Worm (Caenorhabditis elegans) whole organism, late embryonic: ENCODE results near the gene dim-1.

Experiments
- K02D7.2 ChIP-seq: sonication (generic microtip); optimal IDR thresholded peaks from 2 replicates; lab custom pipeline; 2017; ENCODE audit warnings: mild to moderate bottlenecking, missing genetic modification characterization, missing compliant biosample characterization
- K09A11.1 ChIP-seq: sonication (generic microtip); optimal IDR thresholded peaks from 2 replicates; lab custom pipeline; 2017; ENCODE audit warnings: antibody characterized with exemption, mild to moderate bottlenecking, missing genetic modification characterization, missing compliant biosample characterization; ENCODE audit not compliant: insufficient read depth
- T23F11.4 ChIP-seq: fragments of 200-800 bp; sonication (Bioruptor generic); optimal IDR thresholded peaks from 2 replicates; lab custom pipeline; 2018; ENCODE audit warnings: mild to moderate bottlenecking, missing genetic modification characterization, missing compliant biosample characterization
- ahr-1 ChIP-seq: sonication (generic microtip); optimal IDR thresholded peaks from 2 replicates; lab custom pipeline; 2016; ENCODE audit warnings: missing genetic modification characterization, missing compliant biosample characterization
- ama-1 ChIP-seq: fragments of 150-350 bp; optimal IDR thresholded peaks from 2 replicates; lab custom pipeline; 2014
- ceh-14 ChIP-seq: sonication (generic microtip); optimal IDR thresholded peaks from 2 replicates; lab custom pipeline; 2016; ENCODE audit warnings: missing genotype, missing genetic modification characterization, missing compliant biosample characterization
- ceh-18 ChIP-seq: sonication (generic microtip); optimal IDR thresholded peaks from 2 replicates; lab custom pipeline; 2016; ENCODE audit warnings: missing genetic modification characterization, missing compliant biosample characterization
- ceh-19 ChIP-seq: fragments of 200-800 bp; sonication (Bioruptor generic); optimal IDR thresholded peaks from 2 replicates; lab custom pipeline; 2018; ENCODE audit warnings: mild to moderate bottlenecking, missing genetic modification characterization, missing compliant biosample characterization
- ceh-2 ChIP-seq: sonication (generic microtip); optimal IDR thresholded peaks from 2 replicates; lab custom pipeline; 2016; ENCODE audit warnings: missing genotype, missing genetic modification characterization, missing compliant biosample characterization
- ceh-24 ChIP-seq: sonication (generic microtip); optimal IDR thresholded peaks from 2 replicates; lab custom pipeline; 2016; ENCODE audit warnings: mild to moderate bottlenecking, missing genetic modification characterization, missing compliant biosample characterization
- ceh-31 ChIP-seq: sonication (generic microtip); optimal IDR thresholded peaks from 2 replicates; lab custom pipeline; 2016; ENCODE audit warnings: missing genetic modification characterization, missing compliant biosample characterization
- ceh-34 ChIP-seq: sonication (generic microtip); optimal IDR thresholded peaks from 2 replicates; lab custom pipeline; 2016; ENCODE audit warnings: mild to moderate bottlenecking, missing genetic modification characterization, missing compliant biosample characterization
- ceh-45 ChIP-seq: fragments of 200-800 bp; sonication (Bioruptor generic); IDR thresholded peaks from 2 replicates; pipeline ENCODE4 v1.3.6; 2022; ENCODE audit warnings: missing genetic modification reagents, missing genetic modification characterization, missing compliant biosample characterization
- ceh-48 ChIP-seq: sonication (generic microtip); optimal IDR thresholded peaks from 2 replicates; lab custom pipeline; 2016; ENCODE audit warnings: missing genetic modification characterization, inconsistent platforms, missing compliant biosample characterization
- ceh-6 ChIP-seq: fragments of 200-800 bp; sonication (Bioruptor generic); optimal IDR thresholded peaks from 2 replicates; lab custom pipeline; 2018; ENCODE audit warnings: mild to moderate bottlenecking, missing genetic modification characterization, missing compliant biosample characterization
- che-1 ChIP-seq: sonication (generic microtip); optimal IDR thresholded peaks from 2 replicates; lab custom pipeline; 2016; ENCODE audit warnings: mild to moderate bottlenecking, missing genetic modification characterization, missing compliant biosample characterization
- dve-1 ChIP-seq: sonication (generic microtip); optimal IDR thresholded peaks from 2 replicates; lab custom pipeline; 2017; ENCODE audit warnings: antibody characterized with exemption, mild to moderate bottlenecking, missing genetic modification characterization, missing compliant biosample characterization
- ets-4 ChIP-seq: sonication (generic microtip); optimal IDR thresholded peaks from 2 replicates; lab custom pipeline; 2016; ENCODE audit warnings: missing genetic modification characterization, missing compliant biosample characterization
- eyg-1 ChIP-seq: sonication (generic microtip); optimal IDR thresholded peaks from 2 replicates; lab custom pipeline; 2016; ENCODE audit warnings: missing genotype, missing genetic modification characterization, missing compliant biosample characterization
- fkh-10 ChIP-seq: fragments of 150-350 bp; optimal IDR thresholded peaks from 2 replicates; lab custom pipeline; 2014; ENCODE audit warnings: missing biosample characterization, missing genetic modification reagents, missing genetic modification characterization
- gmeb-2 ChIP-seq: sonication (generic microtip); optimal IDR thresholded peaks from 2 replicates; lab custom pipeline; 2016; ENCODE audit warnings: missing genetic modification characterization, inconsistent platforms, missing compliant biosample characterization
- hlh-13 ChIP-seq: fragments of 200-800 bp; sonication (Bioruptor generic); optimal IDR thresholded peaks from 2 replicates; lab custom pipeline; 2018; ENCODE audit warnings: mild to moderate bottlenecking, missing genetic modification characterization, missing compliant biosample characterization
- hlh-8 ChIP-seq: sonication (generic microtip); optimal IDR thresholded peaks from 2 replicates; lab custom pipeline; 2016; ENCODE audit warnings: missing genotype, missing genetic modification characterization, missing compliant biosample characterization
- lin-11 ChIP-seq: fragments of 200-800 bp; sonication (Bioruptor generic); optimal IDR thresholded peaks from 2 replicates; lab custom pipeline; 2018; ENCODE audit warnings: mild to moderate bottlenecking, missing genetic modification characterization, missing compliant biosample characterization
- madf-2 ChIP-seq: sonication (generic microtip); optimal IDR thresholded peaks from 2 replicates; lab custom pipeline; 2017; ENCODE audit warnings: missing genetic modification characterization, missing compliant biosample characterization
- nhr-232 ChIP-seq: sonication (generic microtip); optimal IDR thresholded peaks from 2 replicates; lab custom pipeline; 2016; ENCODE audit warnings: missing genetic modification characterization, missing compliant biosample characterization
- npax-4 ChIP-seq: sonication (generic microtip); optimal IDR thresholded peaks from 2 replicates; lab custom pipeline; 2016; ENCODE audit warnings: missing genetic modification characterization, missing compliant biosample characterization
- odd-2 ChIP-seq: sonication (generic microtip); optimal IDR thresholded peaks from 2 replicates; lab custom pipeline; 2017; ENCODE audit warnings: antibody characterized with exemption, mild to moderate bottlenecking, missing genetic modification characterization, missing compliant biosample characterization
- pat-9 ChIP-seq: fragments of 200-800 bp; sonication (Bioruptor generic); optimal IDR thresholded peaks from 2 replicates; lab custom pipeline; 2018; ENCODE audit warnings: mild to moderate bottlenecking, missing genetic modification characterization, moderate library complexity, missing compliant biosample characterization
- pax-1 ChIP-seq: fragments of 150-350 bp; optimal IDR thresholded peaks from 2 replicates; lab custom pipeline; 2014; ENCODE audit warnings: missing biosample characterization, missing genetic modification characterization
- pha-2 ChIP-seq: sonication (generic microtip); optimal IDR thresholded peaks from 2 replicates; lab custom pipeline; 2017; ENCODE audit warnings: mild to moderate bottlenecking, missing genetic modification characterization, missing compliant biosample characterization
- pha-4 ChIP-seq: fragments of 150-350 bp; optimal IDR thresholded peaks from 2 replicates; lab custom pipeline; 2018; ENCODE audit warnings: missing biosample characterization, missing genetic modification reagents, missing genetic modification characterization
- pqm-1 ChIP-seq: sonication (generic microtip); optimal IDR thresholded peaks from 2 replicates; lab custom pipeline; 2016; ENCODE audit warnings: missing genetic modification characterization, missing compliant biosample characterization
- pros-1 ChIP-seq: fragments of 150-350 bp; optimal IDR thresholded peaks from 2 replicates; lab custom pipeline; 2014; ENCODE audit warnings: missing biosample characterization, missing genetic modification reagents, missing genetic modification characterization
- ref-2 ChIP-seq: sonication (generic microtip); optimal IDR thresholded peaks from 2 replicates; lab custom pipeline; 2016; ENCODE audit warnings: missing genetic modification characterization, missing compliant biosample characterization
- rnt-1 ChIP-seq: sonication (generic microtip); optimal IDR thresholded peaks from 2 replicates; lab custom pipeline; 2016; ENCODE audit warnings: missing genetic modification characterization, missing compliant biosample characterization
- sox-2 ChIP-seq: fragments of 200-800 bp; sonication (Bioruptor generic); IDR thresholded peaks from 2 replicates; pipeline ENCODE4 v1.3.6; 2022; ENCODE audit warnings: missing genetic modification reagents, missing genetic modification characterization, missing compliant biosample characterization
- sox-4 ChIP-seq: sonication (generic microtip); optimal IDR thresholded peaks from 2 replicates; lab custom pipeline; 2017; ENCODE audit warnings: mild to moderate bottlenecking, missing genetic modification characterization, inconsistent platforms, missing compliant biosample characterization
- unc-55 ChIP-seq: sonication (generic microtip); optimal IDR thresholded peaks from 2 replicates; lab custom pipeline; 2017; ENCODE audit warnings: missing biosample characterization, missing genetic modification reagents, missing genetic modification characterization
- unc-86 ChIP-seq: sonication (generic microtip); optimal IDR thresholded peaks from 2 replicates; lab custom pipeline; 2016; ENCODE audit warnings: missing genetic modification characterization, missing compliant biosample characterization
- zip-5 ChIP-seq: sonication (generic microtip); optimal IDR thresholded peaks from 2 replicates; lab custom pipeline; 2016; ENCODE audit warnings: missing genetic modification characterization, missing compliant biosample characterization

The dim-1 gene

DNA sequence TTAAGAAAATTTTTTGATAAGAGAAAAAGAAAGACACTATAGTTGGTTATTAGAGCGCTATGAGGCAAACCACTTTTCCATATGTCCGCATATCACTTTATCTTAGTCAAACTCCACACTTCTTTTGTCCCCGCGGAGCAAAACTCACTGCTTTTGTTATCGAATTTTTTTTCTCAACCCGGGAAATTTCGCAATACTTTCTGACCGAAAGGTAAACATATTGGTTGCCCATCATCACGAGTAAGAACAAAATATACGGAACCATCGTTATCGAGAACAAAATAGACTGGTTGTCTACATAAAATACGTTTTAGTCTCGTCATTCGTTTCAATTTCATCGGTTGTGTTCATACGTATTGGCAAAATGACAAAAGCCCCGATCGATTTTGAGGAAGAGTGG lies 11.3 kb upstream of the dim-1 start, which contains the start of gene C18A11.1:
TSS of gene C18A11.1 (plus strand) at position 36 of the 400 bp plus-strand sequence.
- TF ChIP-seq pha-4 (tag; lab: Kevin White, UChicago) (no peak), madf-2 (no peak), sox-4 (no peak), fkh-10 (GFP tag; lab: Kevin White, UChicago) (no peak), npax-4 (no peak), T23F11.4 (GFP tag; lab: Kevin White, UChicago) (no peak), nhr-232 (no peak), lin-11 (tag; lab: Kevin White, UChicago) (no peak), ceh-2 (tag; lab: Kevin White, UChicago) (no peak), gmeb-2 (tag; lab: Kevin White, UChicago) (no peak)

DNA sequence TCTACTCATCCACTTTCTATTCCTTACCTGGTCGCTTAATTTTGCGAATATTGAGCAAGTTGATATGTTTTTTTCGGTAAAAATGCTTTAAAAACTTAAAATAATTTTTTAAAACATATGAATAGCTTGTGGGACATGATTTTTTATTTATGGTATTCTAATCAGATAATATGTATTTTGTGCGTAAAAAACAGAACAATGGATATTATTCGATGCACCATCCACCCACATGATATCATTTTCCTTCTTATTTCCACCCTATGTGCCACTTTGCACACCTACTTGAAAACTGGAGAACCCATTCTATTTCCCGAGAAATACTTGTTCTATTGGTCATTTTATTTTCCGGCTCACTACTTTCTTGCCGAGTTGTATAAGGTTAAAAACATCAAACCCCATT lies 9.2 kb upstream of the dim-1 start, which contains the start of gene C18A11.2:
TSS of gene C18A11.2 (plus strand) at position 301 of the 400 bp plus-strand sequence.
- TF ChIP-seq unc-86 (tag; lab: Kevin White, UChicago) (no peak), pqm-1 (tag; lab: Kevin White, UChicago) (no peak), ref-2 (tag; lab: Kevin White, UChicago) (no peak), ceh-6 (GFP tag; lab: Kevin White, UChicago) (no peak), gmeb-2 (tag; lab: Kevin White, UChicago) (no peak)

DNA sequence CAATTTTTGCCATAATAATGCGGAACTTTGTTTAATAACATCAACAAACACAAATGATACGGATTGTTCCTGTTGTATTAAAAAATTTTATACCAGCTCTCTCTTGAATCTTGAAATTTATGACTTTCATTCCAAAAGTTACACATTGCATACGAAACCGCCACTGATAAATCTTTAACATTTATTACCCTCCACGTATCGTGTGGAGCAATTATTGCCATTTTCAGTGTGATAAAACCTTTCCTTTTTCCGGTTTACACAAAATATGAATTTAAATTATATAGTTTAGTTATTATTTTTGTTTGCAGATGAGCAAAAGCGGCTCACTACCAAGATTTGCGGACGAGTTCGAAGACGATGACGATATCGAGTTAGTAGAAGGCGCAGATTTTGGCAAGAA lies 2.8 kb upstream of the dim-1 start, which contains the start of gene C18A11.3:
TSS of gene C18A11.3 (plus strand) at position 301 of the 400 bp plus-strand sequence.
- TF ChIP-seq ceh-2 (tag; lab: Kevin White, UChicago) (no peak), ama-1 (no peak), ceh-18 (tag; lab: Kevin White, UChicago) (no peak), hlh-13 (GFP tag; lab: Kevin White, UChicago) (no peak), ceh-6 (GFP tag; lab: Kevin White, UChicago) (no peak), fkh-10 (GFP tag; lab: Kevin White, UChicago) (no peak), zip-5 (tag; lab: Kevin White, UChicago) (no peak), ceh-19 (no peak), ceh-24 (no peak), lin-11 (tag; lab: Kevin White, UChicago) (no peak)

DNA sequence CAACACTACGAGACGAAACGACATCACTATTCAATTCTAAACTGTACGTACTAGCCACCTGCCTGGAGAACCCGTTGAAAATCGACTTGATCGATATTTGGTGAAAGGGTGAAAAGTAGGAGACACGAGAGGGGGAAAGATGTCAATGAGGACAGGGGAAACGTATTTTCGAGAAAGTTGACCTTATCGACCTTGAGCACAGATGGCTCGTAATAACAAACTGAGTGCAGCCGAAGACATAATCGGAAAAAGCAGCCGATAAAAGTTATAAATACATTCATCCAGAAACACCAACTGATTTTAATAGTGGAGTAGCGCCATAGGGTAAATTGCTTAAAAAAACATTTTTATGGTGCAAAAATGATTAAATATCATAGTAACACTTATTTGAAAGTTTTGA lies 2.0 kb upstream of the dim-1 start:
- no peak for TF ChIP-seq K02D7.2 (tag; lab: Kevin White, UChicago)
- TF ChIP-seq sox-2, result no peak
- TF ChIP-seq ceh-24, result no peak
- TF ChIP-seq pros-1, result no peak
- TF ChIP-seq pha-2 (tag; lab: Kevin White, UChicago), result no peak
- no peak for TF ChIP-seq ceh-6 (GFP tag; lab: Kevin White, UChicago)
- TF ChIP-seq che-1, result no peak
- no peak for TF ChIP-seq pat-9 (tag; lab: Kevin White, UChicago)

DNA sequence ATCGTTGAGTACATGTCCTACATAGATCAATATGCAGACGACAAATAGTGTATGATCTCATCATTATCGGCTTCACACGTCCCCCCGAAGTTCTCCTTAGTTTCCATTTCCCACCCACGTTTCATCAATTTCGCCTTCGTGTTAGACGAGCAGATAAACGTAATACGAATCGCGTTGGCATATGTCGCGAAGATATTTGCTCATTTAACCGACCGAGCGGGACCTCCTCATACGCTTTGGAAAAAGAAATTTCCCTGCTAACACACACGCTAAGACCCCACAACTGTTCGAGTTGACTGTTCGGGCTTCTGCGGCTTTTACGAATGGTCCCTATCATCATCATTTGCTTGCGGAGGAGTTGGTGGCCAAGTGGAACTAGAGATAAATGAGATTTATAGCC lies 3.5 kb downstream of the dim-1 start:
- TF ChIP-seq ceh-2 (tag; lab: Kevin White, UChicago) (no peak), ceh-48 (no peak), eyg-1 (tag; lab: Kevin White, UChicago) (no peak), odd-2 (no peak), fkh-10 (GFP tag; lab: Kevin White, UChicago) (no peak), ahr-1 (tag; lab: Kevin White, UChicago) (no peak), hlh-8 (tag; lab: Kevin White, UChicago) (no peak), dve-1 (no peak), rnt-1 (peak; percentile 78), ceh-24 (no peak), ceh-31 (tag; lab: Kevin White, UChicago) (no peak), ceh-18 (tag; lab: Kevin White, UChicago) (peak; percentile 3), pax-1 (tag; lab: Kevin White, UChicago) (no peak), K09A11.1 (tag; lab: Kevin White, UChicago) (no peak), ets-4 (tag; lab: Kevin White, UChicago) (no peak), unc-55 (peak; percentile 26), ceh-45 (GFP tag; lab: Robert Waterston, UW) (no peak), ceh-14 (tag; lab: Kevin White, UChicago) (no peak), pat-9 (tag; lab: Kevin White, UChicago) (no peak), ceh-34 (tag; lab: Kevin White, UChicago) (peak; percentile 42)
